Fruit fly (Drosophila melanogaster): Measurements from ENCODE around the gene CG10237.

dm6 chr2L:19405685-19406357 is 36.7 kb downstream of the CG10237 start:
- TF ChIP-seq Dll (optimal IDR thresholded peaks at IDR 0.05) (no peak), psq (optimal IDR thresholded peaks at IDR 0.05) (no peak), pan (optimal IDR thresholded peaks at IDR 0.05) (no peak), CG8478 (optimal IDR thresholded peaks at IDR 0.05) (no peak)
